Fruit fly (Drosophila melanogaster): ENCODE results near the gene Tbh.

DNA sequence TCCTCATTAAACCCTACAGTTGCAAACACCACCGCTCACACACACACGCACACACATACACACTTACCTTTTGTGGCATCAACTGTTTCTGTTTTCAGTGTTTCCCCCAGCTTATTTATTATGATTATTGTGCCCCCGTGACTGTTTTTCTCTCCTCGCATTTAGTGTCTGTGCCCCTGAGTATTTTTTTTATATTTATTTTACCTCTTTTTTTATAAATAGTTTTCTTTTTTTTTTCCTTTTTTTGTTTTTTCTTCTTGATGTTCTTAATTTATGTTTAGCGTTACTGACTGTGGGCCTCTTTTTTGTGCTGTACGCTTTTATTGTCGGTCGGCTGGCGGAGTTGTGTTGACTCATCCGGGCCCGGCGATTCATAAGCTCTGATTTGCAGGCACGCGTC lies 14.7 kb upstream of the Tbh start:
- TF ChIP-seq CG9948 (tag; optimal IDR thresholded peaks at IDR 0.05) = peak; percentile 33
- TF ChIP-seq CG17806 (tag; optimal IDR thresholded peaks at IDR 0.05) = peak; percentile 40
- TF ChIP-seq CG8301 (tag; optimal IDR thresholded peaks at IDR 0.05) = no peak
- peak; percentile 12 for TF ChIP-seq CG34367 (tag; optimal IDR thresholded peaks at IDR 0.05)
- no peak for TF ChIP-seq fd96Ca (GFP tag; IDR thresholded peaks at IDR 0.05)
- TF ChIP-seq CG12605 (GFP tag; IDR thresholded peaks at IDR 0.05) = peak; percentile 41; the same call in 1 of the 2 replicates
- no peak for TF ChIP-seq gl (tag; optimal IDR thresholded peaks at IDR 0.05)
- TF ChIP-seq rn (GFP tag; IDR thresholded peaks at IDR 0.05) = no peak
- TF ChIP-seq CG10348 (GFP tag; IDR thresholded peaks at IDR 0.05) = no peak
- no peak for TF ChIP-seq D1 (tag; optimal IDR thresholded peaks at IDR 0.05)
- peak; percentile 29 for TF ChIP-seq Pif1B (GFP tag; optimal IDR thresholded peaks at IDR 0.05)
- peak; percentile 63 for TF ChIP-seq CG8159 (tag; optimal IDR thresholded peaks at IDR 0.05)

Measured in whole organism, pupa.